Worm (Caenorhabditis elegans) whole organism, mixed stage, embryonic: ENCODE measurements around the gene clec-37.

Experiments
- blmp-1 ChIP-seq: fragments of 150-350 bp; optimal IDR thresholded peaks from 2 replicates; lab custom pipeline; 2014; ENCODE audit warnings: missing biosample characterization, missing genetic modification characterization
- ceh-39 ChIP-seq: fragments of 150-350 bp; optimal IDR thresholded peaks from 2 replicates; lab custom pipeline; 2014; ENCODE audit warnings: missing biosample characterization, missing genetic modification characterization
- nhr-12 ChIP-seq: fragments of 150-350 bp; optimal IDR thresholded peaks from 2 replicates; lab custom pipeline; 2014; ENCODE audit warnings: missing biosample characterization, missing genetic modification characterization
- unc-39 ChIP-seq: fragments of 150-350 bp; optimal IDR thresholded peaks from 2 replicates; lab custom pipeline; 2014; ENCODE audit warnings: missing biosample characterization, missing genetic modification characterization
- unc-62 ChIP-seq: fragments of 150-350 bp; optimal IDR thresholded peaks from 2 replicates; lab custom pipeline; 2014; ENCODE audit warnings: missing biosample characterization, missing genetic modification reagents, missing genetic modification characterization

DNA sequence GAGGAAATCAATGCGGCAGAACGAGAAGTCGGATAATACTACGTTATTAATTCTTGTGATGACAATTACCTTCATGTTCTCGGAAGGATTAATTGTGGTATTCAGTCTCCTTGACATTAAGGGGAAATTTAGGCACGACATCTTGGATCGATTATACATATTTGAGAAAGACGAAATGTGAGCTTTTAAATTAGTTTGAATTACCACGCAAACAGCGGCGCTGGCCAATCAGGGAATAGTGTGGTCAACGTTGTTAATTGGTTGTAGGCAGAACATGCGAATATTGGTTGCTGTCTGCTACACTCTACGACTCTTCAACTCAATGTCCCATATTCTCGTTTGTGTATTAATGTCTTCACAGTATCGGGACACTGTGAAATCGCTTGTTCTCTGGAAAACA is 23.1 kb upstream of the clec-37 start, which contains the start of gene F49A5.10:
- TF ChIP-seq unc-62 (GFP tag; lab: Kevin White, UChicago): no peak
- TF ChIP-seq blmp-1: no peak
- no peak for TF ChIP-seq unc-39 (tag; lab: Kevin White, UChicago)
- TF ChIP-seq ceh-39 (tag; lab: Kevin White, UChicago): no peak
- no peak for TF ChIP-seq nhr-12
